Fruit fly (Drosophila melanogaster): Measurements from ENCODE around the gene Alp12.

DNA sequence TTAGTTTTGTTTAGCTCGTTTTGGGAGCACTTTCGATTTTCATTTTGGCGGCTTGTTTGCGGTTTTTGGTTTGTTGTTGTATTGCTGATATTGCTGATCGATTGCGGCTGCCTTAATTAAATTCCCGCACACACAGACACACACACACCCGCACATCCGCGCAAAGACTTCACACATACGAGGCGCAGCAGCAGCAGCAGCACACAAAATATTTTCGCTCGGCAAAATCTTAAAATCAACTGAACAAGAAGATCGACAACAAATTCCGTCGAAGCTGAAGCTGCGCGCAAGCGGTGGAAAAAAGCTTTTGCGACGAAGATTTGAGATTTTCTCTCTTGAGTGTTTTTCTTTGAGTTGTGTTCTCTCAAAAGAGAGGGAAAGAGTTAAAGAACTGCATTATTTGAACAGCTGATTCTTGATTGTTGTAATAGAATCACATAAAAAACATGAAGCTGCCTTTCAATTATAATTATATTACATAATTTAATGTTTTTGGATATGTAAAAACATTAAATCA lies 9.6 kb upstream of the Alp12 start:
- no peak for TF ChIP-seq brk (GFP tag; optimal IDR thresholded peaks at IDR 0.05)
- TF ChIP-seq Vsx2 (GFP tag; optimal IDR thresholded peaks at IDR 0.05; ENCODE audit: partially characterized antibody): no peak
- TF ChIP-seq Jra (GFP tag; optimal IDR thresholded peaks at IDR 0.05): no peak
- TF ChIP-seq Myc (optimal IDR thresholded peaks at IDR 0.05): no peak
- peak; percentile 76 for TF ChIP-seq Dfd (GFP tag; optimal IDR thresholded peaks at IDR 0.05)
- no peak for TF ChIP-seq br (GFP tag; optimal IDR thresholded peaks at IDR 0.05)
- TF ChIP-seq fru (GFP tag; optimal IDR thresholded peaks at IDR 0.05): no peak

Data from whole organism, wandering third instar larva.